Worm (Caenorhabditis elegans) whole organism, late embryonic: ENCODE measurements around the gene vti-1.

Experiments used
- ceh-9 ChIP-seq: sonication (generic microtip); optimal IDR thresholded peaks from 2 replicates; lab custom pipeline; 2016; ENCODE audit warnings: mild to moderate bottlenecking, missing genetic modification characterization, inconsistent platforms, missing compliant biosample characterization
- madf-2 ChIP-seq: sonication (generic microtip); optimal IDR thresholded peaks from 2 replicates; lab custom pipeline; 2017; ENCODE audit warnings: missing genetic modification characterization, missing compliant biosample characterization

ce11 chrIV:14793900-14794624 is 27.6 kb upstream of the vti-1 start:
- no peak for TF ChIP-seq madf-2
- no peak for TF ChIP-seq ceh-9 (tag; lab: Kevin White, UChicago)
